Fruit fly (Drosophila melanogaster): ENCODE measurements around the gene CG15136.

dm6 chr2L:17027503-17027902, 20.6 kb downstream of the CG15136 start:
- TF ChIP-seq CG8478 (optimal IDR thresholded peaks at IDR 0.05) (no peak), CTCF (optimal IDR thresholded peaks at IDR 0.05) (no peak)
